Worm (Caenorhabditis elegans) whole organism, mixed stage, embryonic: Measurements from ENCODE around the gene mak-1.

ENCODE experiments used
- M03D4.4 ChIP-seq: sonication (generic microtip); optimal IDR thresholded peaks from 2 replicates; lab custom pipeline; 2017; ENCODE audit warnings: mild to moderate bottlenecking, missing genetic modification characterization, missing compliant biosample characterization
- bed-3 ChIP-seq: fragments of 200-800 bp; sonication (Bioruptor generic); optimal IDR thresholded peaks from 3 replicates; lab custom pipeline; 2018; ENCODE audit warnings: mild to moderate bottlenecking, missing genetic modification characterization, moderate library complexity, missing compliant biosample characterization
- blmp-1 ChIP-seq: fragments of 150-350 bp; optimal IDR thresholded peaks from 2 replicates; lab custom pipeline; 2014; ENCODE audit warnings: missing biosample characterization, missing genetic modification characterization
- ceh-43 ChIP-seq: fragments of 200-800 bp; sonication (Bioruptor generic); optimal IDR thresholded peaks from 2 replicates; lab custom pipeline; 2018; ENCODE audit warnings: mild to moderate bottlenecking, missing genetic modification characterization, moderate library complexity, missing compliant biosample characterization
- ceh-83 ChIP-seq: fragments of 200-800 bp; sonication (Bioruptor generic); optimal IDR thresholded peaks from 2 replicates; lab custom pipeline; 2018; ENCODE audit warnings: mild to moderate bottlenecking, missing genetic modification characterization, missing compliant biosample characterization
- ces-1 ChIP-seq: fragments of 150-350 bp; optimal IDR thresholded peaks from 2 replicates; lab custom pipeline; 2014; ENCODE audit warnings: missing biosample characterization, missing genetic modification reagents, missing genetic modification characterization
- cnd-1 ChIP-seq: fragments of 200-800 bp; sonication (Bioruptor generic); optimal IDR thresholded peaks from 2 replicates; lab custom pipeline; 2018; ENCODE audit warnings: mild to moderate bottlenecking, missing genetic modification characterization, missing compliant biosample characterization
- elt-3 ChIP-seq: fragments of 150-350 bp; optimal IDR thresholded peaks from 2 replicates; lab custom pipeline; 2014; ENCODE audit warnings: missing biosample characterization, missing genetic modification characterization
- ham-2 ChIP-seq: fragments of 200-800 bp; sonication (Bioruptor generic); optimal IDR thresholded peaks from 2 replicates; lab custom pipeline; 2018; ENCODE audit warnings: mild to moderate bottlenecking, missing genetic modification characterization, missing compliant biosample characterization
- hlh-1 ChIP-seq: fragments of 150-350 bp; optimal IDR thresholded peaks from 2 replicates; lab custom pipeline; 2014; ENCODE audit warnings: missing biosample characterization, missing genetic modification reagents, missing genetic modification characterization
- lin-13 ChIP-seq: fragments of 150-350 bp; optimal IDR thresholded peaks from 2 replicates; lab custom pipeline; 2014; ENCODE audit warnings: missing biosample characterization, missing genetic modification characterization
- lsy-2 ChIP-seq: fragments of 150-350 bp; optimal IDR thresholded peaks from 2 replicates; lab custom pipeline; 2014; ENCODE audit warnings: missing biosample characterization, missing genetic modification characterization
- mep-1 ChIP-seq: fragments of 150-350 bp; optimal IDR thresholded peaks from 2 replicates; lab custom pipeline; 2017; ENCODE audit warnings: missing biosample characterization, missing genetic modification reagents, missing genetic modification characterization, inconsistent platforms
- mls-2 ChIP-seq: sonication (generic microtip); optimal IDR thresholded peaks from 2 replicates; lab custom pipeline; 2016; ENCODE audit warnings: mild to moderate bottlenecking, missing genetic modification characterization, moderate library complexity, missing compliant biosample characterization
- nhr-12 ChIP-seq: fragments of 150-350 bp; optimal IDR thresholded peaks from 2 replicates; lab custom pipeline; 2014; ENCODE audit warnings: missing biosample characterization, missing genetic modification characterization
- nhr-237 ChIP-seq: fragments of 150-350 bp; optimal IDR thresholded peaks from 2 replicates; lab custom pipeline; 2014; ENCODE audit warnings: missing biosample characterization, missing genetic modification characterization
- nhr-76 ChIP-seq: sonication (generic microtip); optimal IDR thresholded peaks from 2 replicates; lab custom pipeline; 2017; ENCODE audit warnings: missing biosample characterization, missing genetic modification characterization
- pha-4 ChIP-seq: fragments of 150-350 bp; optimal IDR thresholded peaks from 2 replicates; lab custom pipeline; 2018; ENCODE audit warnings: missing biosample characterization, missing genetic modification reagents, missing genetic modification characterization
- sem-2 ChIP-seq: fragments of 200-800 bp; sonication (Bioruptor generic); optimal IDR thresholded peaks from 2 replicates; lab custom pipeline; 2018; ENCODE audit warnings: mild to moderate bottlenecking, missing genetic modification characterization, missing compliant biosample characterization
- snpc-4 ChIP-seq: fragments of 150-350 bp; optimal IDR thresholded peaks from 2 replicates; lab custom pipeline; 2014; ENCODE audit warnings: missing biosample characterization, missing genetic modification characterization
- tbx-8 ChIP-seq: fragments of 200-800 bp; sonication (Bioruptor generic); optimal IDR thresholded peaks from 2 replicates; lab custom pipeline; 2018; ENCODE audit warnings: mild to moderate bottlenecking, missing genetic modification characterization, moderate library complexity, missing compliant biosample characterization
- unc-120 ChIP-seq: sonication (generic microtip); optimal IDR thresholded peaks from 2 replicates; lab custom pipeline; 2017; ENCODE audit warnings: missing genetic modification characterization, missing compliant biosample characterization; ENCODE audit not compliant: poor library complexity, severe bottlenecking
- unc-39 ChIP-seq: fragments of 150-350 bp; optimal IDR thresholded peaks from 2 replicates; lab custom pipeline; 2014; ENCODE audit warnings: missing biosample characterization, missing genetic modification characterization
- unc-62 ChIP-seq: fragments of 150-350 bp; optimal IDR thresholded peaks from 2 replicates; lab custom pipeline; 2014; ENCODE audit warnings: missing biosample characterization, missing genetic modification reagents, missing genetic modification characterization
- zip-8 ChIP-seq: fragments of 150-350 bp; optimal IDR thresholded peaks from 2 replicates; lab custom pipeline; 2014; ENCODE audit warnings: missing biosample characterization, missing genetic modification characterization
- ztf-11 ChIP-seq: fragments of 150-350 bp; optimal IDR thresholded peaks from 2 replicates; lab custom pipeline; 2014; ENCODE audit warnings: missing biosample characterization, missing genetic modification characterization

Gene mak-1

DNA sequence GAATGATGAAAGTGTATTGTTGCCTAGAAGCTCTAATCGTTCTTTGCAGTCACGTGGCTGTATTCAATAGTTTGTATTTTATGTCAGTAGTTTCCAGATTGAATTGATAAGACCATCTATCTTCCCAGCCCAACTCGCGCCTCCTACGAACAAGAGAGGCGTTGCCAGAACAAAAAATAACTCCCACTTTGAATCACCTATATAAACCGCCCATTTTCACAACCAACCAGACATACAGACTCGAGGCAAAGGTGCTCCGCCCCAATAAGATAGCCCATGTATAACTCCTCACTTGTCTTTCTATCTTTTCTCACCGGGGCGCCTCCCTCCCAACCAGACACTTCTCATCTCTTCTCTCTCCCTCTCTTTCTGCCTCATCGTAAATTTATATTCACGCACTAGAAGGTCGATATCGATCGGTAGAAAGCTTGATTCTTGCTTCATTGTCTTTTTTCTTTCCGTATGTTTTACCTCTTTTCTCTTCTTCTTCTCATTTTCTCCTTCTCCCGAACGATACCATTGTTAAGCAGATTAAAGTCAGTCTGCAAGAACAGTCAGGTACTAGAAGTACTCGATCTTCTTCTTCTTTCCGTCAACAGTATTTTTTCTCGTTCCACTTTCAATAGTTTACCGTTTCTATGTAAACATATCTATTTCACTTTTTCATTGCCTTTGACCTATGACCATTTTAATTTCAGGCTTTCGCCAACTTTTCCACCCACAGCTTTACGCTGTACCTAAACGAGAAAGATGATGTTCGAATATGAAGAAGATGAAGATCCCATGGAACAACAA, at the start of gene mak-1:
mak-1 (plus strand) TSS at position 693 of the 795 bp plus-strand sequence.
- peak; percentile 29 for TF ChIP-seq unc-120 (tag; lab: Kevin White, UChicago)
- no peak for TF ChIP-seq unc-39 (tag; lab: Kevin White, UChicago)

- TF ChIP-seq elt-3 (tag; lab: Kevin White, UChicago) (no peak), nhr-237 (no peak), nhr-76 (tag; lab: Kevin White, UChicago) (no peak), mls-2 (tag; lab: Kevin White, UChicago) (no peak), unc-62 (no peak), ceh-43 (GFP tag; lab: Kevin White, UChicago) (no peak), nhr-12 (tag; lab: Kevin White, UChicago) (no peak), bed-3 (GFP tag; lab: Kevin White, UChicago) (no peak)
Measured at ce11 chrII:8695783-8696182, 48.1 kb upstream of the mak-1 start, which contains the start of gene C34C6.10. Gene C34C6.10, minus strand, starts transcription at chrII:8695883.

DNA sequence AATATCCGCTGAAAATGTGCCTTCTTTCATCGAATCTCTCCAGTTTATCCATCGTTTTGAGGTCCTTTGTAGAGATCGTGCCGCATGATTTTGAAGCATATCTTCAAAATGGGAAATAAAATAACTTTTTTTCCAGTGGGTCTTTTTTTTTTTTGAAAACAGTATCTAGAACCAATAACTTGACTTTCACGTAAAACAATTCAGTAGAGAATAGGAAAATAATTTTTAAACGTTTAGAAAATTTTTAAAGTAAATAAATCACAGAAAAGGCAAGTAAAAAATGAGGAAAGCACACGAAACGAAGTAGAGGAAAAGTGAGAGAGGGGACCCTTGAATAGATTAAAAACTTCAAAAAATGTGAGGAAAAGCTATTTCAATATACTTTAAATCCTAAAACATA, 45.0 kb upstream of the mak-1 start, which contains the start of gene chdh-1:
chdh-1 (minus strand) TSS at position 101 of the 400 bp plus-strand sequence.
- no peak for TF ChIP-seq blmp-1 (tag; lab: Kevin White, UChicago)
- TF ChIP-seq, all 35 proteins: peak for 0

DNA sequence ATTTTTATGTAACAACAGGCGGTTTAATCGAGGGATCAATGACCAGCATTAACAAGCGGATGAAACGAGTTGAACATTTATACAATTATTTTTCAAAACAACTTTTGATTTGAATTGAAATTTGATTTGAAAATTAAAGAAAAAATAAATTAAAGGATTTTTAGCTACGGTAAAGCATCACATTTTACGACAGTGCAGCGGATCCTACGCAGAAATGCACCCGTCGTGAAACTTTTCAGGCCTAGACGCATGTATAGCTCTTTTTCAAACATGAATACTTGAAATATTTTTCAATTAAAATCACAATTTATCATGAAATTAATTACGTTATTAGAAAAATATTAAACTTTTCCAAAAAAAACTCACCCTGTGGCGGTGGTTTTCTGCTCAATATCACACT, 42.8 kb upstream of the mak-1 start:
- TF ChIP-seq unc-39 (tag; lab: Kevin White, UChicago) (no peak), M03D4.4 (tag; lab: Kevin White, UChicago) (no peak), lsy-2 (tag; lab: Kevin White, UChicago) (peak; percentile 73), zip-8 (tag; lab: Kevin White, UChicago) (no peak), hlh-1 (tag; lab: Kevin White, UChicago) (no peak), ces-1 (GFP tag; lab: Kevin White, UChicago) (no peak)

DNA sequence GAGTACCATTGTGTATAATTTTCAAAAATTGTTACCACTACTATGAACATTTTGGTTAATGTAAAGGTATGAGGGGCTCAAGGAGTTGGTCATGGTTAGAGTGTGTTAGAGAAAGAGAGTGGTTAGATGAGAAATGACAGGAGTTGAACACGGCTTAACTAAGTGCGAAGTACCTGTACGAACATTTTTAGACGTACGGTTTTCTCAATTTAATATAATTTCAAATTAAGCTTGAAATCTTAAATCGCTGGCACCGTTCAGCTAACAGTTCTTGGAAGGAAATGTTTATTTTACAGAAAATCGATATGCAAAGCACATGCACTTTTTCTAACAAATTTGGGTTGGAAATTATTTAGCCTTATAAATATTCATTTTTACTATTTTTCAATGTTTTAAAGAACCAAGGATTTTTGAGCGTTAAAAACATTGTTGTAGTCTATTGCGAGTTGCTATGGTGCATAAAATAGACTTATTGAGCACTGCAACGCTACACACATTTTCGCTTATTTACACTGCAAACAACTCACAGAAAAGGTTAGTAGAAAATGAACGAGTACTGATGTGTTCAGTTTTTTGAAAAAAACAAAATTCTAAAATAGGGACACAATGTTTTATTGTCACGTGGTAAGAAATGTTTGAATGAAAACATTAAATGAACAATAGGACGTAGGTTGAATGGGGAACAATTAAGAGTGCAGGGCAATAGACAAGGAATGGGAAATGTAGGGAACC, 42.1 kb upstream of the mak-1 start, which contains the start of gene sphk-1:
sphk-1 (minus strand) TSS at position 51 of the 732 bp plus-strand sequence.
- TF ChIP-seq mep-1 (tag; lab: Kevin White, UChicago) (no peak), zip-8 (tag; lab: Kevin White, UChicago) (no peak), pha-4 (tag; lab: Kevin White, UChicago) (peak; percentile 52), snpc-4 (tag; lab: Kevin White, UChicago) (no peak), ceh-83 (no peak), ham-2 (GFP tag; lab: Kevin White, UChicago) (no peak), ces-1 (GFP tag; lab: Kevin White, UChicago) (no peak)

DNA sequence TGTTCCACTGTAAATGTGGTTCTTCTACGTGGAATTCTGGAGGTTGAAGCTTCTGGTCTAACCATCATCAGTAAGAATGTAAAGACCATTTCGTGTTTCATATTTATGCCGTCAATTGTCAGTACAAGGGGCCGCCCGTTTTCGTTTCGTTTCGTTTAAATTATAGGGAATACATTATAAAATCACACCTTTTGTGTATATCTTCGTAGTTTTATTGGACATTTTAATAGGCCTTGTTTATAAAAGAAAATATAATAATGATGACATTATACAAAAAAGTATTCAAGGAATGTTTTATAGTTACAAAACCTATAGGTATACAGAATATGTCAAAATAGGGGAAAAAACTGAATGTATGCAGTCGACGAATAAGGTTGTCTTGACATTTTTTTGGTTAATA, 40.1 kb upstream of the mak-1 start, which contains the start of gene ceh-7:
ceh-7 (minus strand) TSS at position 101 of the 400 bp plus-strand sequence.
- no peak for TF ChIP-seq unc-39 (tag; lab: Kevin White, UChicago)
- TF ChIP-seq ceh-43 (GFP tag; lab: Kevin White, UChicago), result no peak
- no peak for TF ChIP-seq snpc-4 (tag; lab: Kevin White, UChicago)
- TF ChIP-seq zip-8 (tag; lab: Kevin White, UChicago), result no peak
- no peak for TF ChIP-seq lin-13 (tag; lab: Kevin White, UChicago)
- no peak for TF ChIP-seq ztf-11 (tag; lab: Kevin White, UChicago)
- TF ChIP-seq cnd-1 (tag; lab: Kevin White, UChicago), result no peak
- TF ChIP-seq lsy-2 (tag; lab: Kevin White, UChicago), result no peak
- no peak for TF ChIP-seq ham-2 (GFP tag; lab: Kevin White, UChicago)
- no peak for TF ChIP-seq sem-2 (GFP tag; lab: Kevin White, UChicago)
- TF ChIP-seq tbx-8 (GFP tag; lab: Kevin White, UChicago), result no peak
